Worm (Caenorhabditis elegans) whole organism, L2 larva: Measurements from ENCODE around the gene F13H8.11.

Experiments
- ZK546.5 ChIP-seq: sonication (generic microtip); optimal IDR thresholded peaks from 2 replicates; lab custom pipeline; 2017; ENCODE audit warnings: missing biosample characterization, missing genetic modification characterization
- aly-2 ChIP-seq: fragments of 150-350 bp; optimal IDR thresholded peaks from 2 replicates; lab custom pipeline; 2014; ENCODE audit warnings: missing biosample characterization, missing genetic modification characterization
- ceh-16 ChIP-seq: fragments of 150-350 bp; optimal IDR thresholded peaks from 2 replicates; lab custom pipeline; 2014; ENCODE audit warnings: missing biosample characterization, missing genetic modification characterization
- ceh-82 ChIP-seq: fragments of 150-350 bp; optimal IDR thresholded peaks from 2 replicates; lab custom pipeline; 2014; ENCODE audit warnings: missing biosample characterization, missing genetic modification characterization
- egl-27 ChIP-seq: sonication (generic microtip); optimal IDR thresholded peaks from 3 replicates; lab custom pipeline; 2017; ENCODE audit warnings: missing biosample characterization, missing genetic modification reagents, missing genetic modification characterization
- elt-1 ChIP-seq: fragments of 150-350 bp; optimal IDR thresholded peaks from 2 replicates; lab custom pipeline; 2014; ENCODE audit warnings: missing biosample characterization, missing genetic modification characterization
- elt-3 ChIP-seq: sonication (generic microtip); optimal IDR thresholded peaks from 2 replicates; lab custom pipeline; 2017; ENCODE audit warnings: missing biosample characterization, missing genetic modification characterization
- lin-13 ChIP-seq: fragments of 150-350 bp; optimal IDR thresholded peaks from 2 replicates; lab custom pipeline; 2014; ENCODE audit warnings: missing biosample characterization, missing genetic modification reagents, missing genetic modification characterization
- lin-39 ChIP-seq: fragments of 150-350 bp; optimal IDR thresholded peaks from 2 replicates; lab custom pipeline; 2014; ENCODE audit warnings: missing biosample characterization, missing genetic modification reagents, missing genetic modification characterization
- nhr-11 ChIP-seq: fragments of 150-350 bp; optimal IDR thresholded peaks from 2 replicates; lab custom pipeline; 2014; ENCODE audit warnings: missing biosample characterization, missing genetic modification characterization
- nhr-12 ChIP-seq: fragments of 150-350 bp; optimal IDR thresholded peaks from 2 replicates; lab custom pipeline; 2014; ENCODE audit warnings: missing biosample characterization, missing genetic modification characterization
- nhr-23 ChIP-seq: fragments of 150-350 bp; optimal IDR thresholded peaks from 2 replicates; lab custom pipeline; 2014; ENCODE audit warnings: missing biosample characterization, missing genetic modification reagents, missing genetic modification characterization
- nhr-25 ChIP-seq: fragments of 150-350 bp; sonication (generic microtip); optimal IDR thresholded peaks from 3 replicates; lab custom pipeline; 2014; ENCODE audit warnings: missing biosample characterization, missing genetic modification characterization
- unc-62 ChIP-seq: fragments of 150-350 bp; optimal IDR thresholded peaks from 2 replicates; lab custom pipeline; 2014; ENCODE audit warnings: missing biosample characterization, missing genetic modification reagents, missing genetic modification characterization

- TF ChIP-seq elt-3 (tag; lab: Kevin White, UChicago) (no peak), ZK546.5 (tag; lab: Kevin White, UChicago) (no peak), lin-13 (GFP tag; lab: Kevin White, UChicago) (no peak), nhr-25 (no peak), aly-2 (no peak), ceh-82 (tag; lab: Kevin White, UChicago) (no peak), nhr-11 (tag; lab: Kevin White, UChicago) (no peak), nhr-23 (no peak), elt-1 (tag; lab: Kevin White, UChicago) (no peak), unc-62 (GFP tag; lab: Kevin White, UChicago) (no peak), ceh-16 (tag; lab: Kevin White, UChicago) (no peak), egl-27 (tag; lab: Kevin White, UChicago) (no peak), lin-39 (no peak), nhr-12 (tag; lab: Kevin White, UChicago) (no peak)
Measured at ce11 chrII:6256024-6256423, 3.8 kb downstream of the F13H8.11 start, which contains the start of gene F13H8.5.
